Worm (Caenorhabditis elegans) whole organism, early embryonic: ENCODE results near the gene C43F9.5.

Experiments used
- B0310.2 ChIP-seq: sonication (generic microtip); optimal IDR thresholded peaks from 2 replicates; lab custom pipeline; 2016; ENCODE audit warnings: mild to moderate bottlenecking, missing genetic modification characterization, missing compliant biosample characterization
- F13C5.2 ChIP-seq: sonication (generic microtip); optimal IDR thresholded peaks from 2 replicates; lab custom pipeline; 2017; ENCODE audit warnings: mild to moderate bottlenecking, missing genetic modification characterization, inconsistent platforms, missing compliant biosample characterization
- aly-1 ChIP-seq: sonication (generic microtip); optimal IDR thresholded peaks from 2 replicates; lab custom pipeline; 2016; ENCODE audit warnings: missing genetic modification characterization, missing compliant biosample characterization
- ama-1 ChIP-seq: fragments of 150-350 bp; optimal IDR thresholded peaks from 2 replicates; lab custom pipeline; 2014
- ceh-13 ChIP-seq: fragments of 200-800 bp; sonication (Bioruptor generic); optimal IDR thresholded peaks from 2 replicates; lab custom pipeline; 2018; ENCODE audit warnings: mild to moderate bottlenecking, missing genetic modification characterization, missing compliant biosample characterization
- ceh-36 ChIP-seq: sonication (generic microtip); optimal IDR thresholded peaks from 2 replicates; lab custom pipeline; 2016; ENCODE audit warnings: missing genetic modification characterization, inconsistent platforms, missing compliant biosample characterization
- ets-7 ChIP-seq: sonication (generic microtip); optimal IDR thresholded peaks from 2 replicates; lab custom pipeline; 2016; ENCODE audit warnings: missing genotype, missing genetic modification characterization, missing compliant biosample characterization
- flt-1 ChIP-seq: fragments of 200-800 bp; sonication (Bioruptor generic); IDR thresholded peaks from 2 replicates; pipeline ENCODE4 v1.3.6; 2022; ENCODE audit warnings: missing genetic modification characterization, missing compliant biosample characterization
- hmbx-1 ChIP-seq: sonication (generic microtip); optimal IDR thresholded peaks from 2 replicates; lab custom pipeline; 2016; ENCODE audit warnings: mild to moderate bottlenecking, missing genetic modification characterization, missing compliant biosample characterization
- hmg-4 ChIP-seq: fragments of 200-800 bp; sonication (Bioruptor generic); optimal IDR thresholded peaks from 2 replicates; lab custom pipeline; 2018; ENCODE audit warnings: mild to moderate bottlenecking, missing genetic modification characterization, missing compliant biosample characterization
- hnd-1 ChIP-seq: sonication (generic microtip); optimal IDR thresholded peaks from 2 replicates; lab custom pipeline; 2016; ENCODE audit warnings: missing genetic modification characterization, missing compliant biosample characterization
- pes-1 ChIP-seq: fragments of 200-800 bp; sonication (Bioruptor generic); IDR thresholded peaks from 2 replicates; pipeline ENCODE4 v1.3.6; 2022; ENCODE audit warnings: missing genetic modification reagents, missing genetic modification characterization, missing compliant biosample characterization
- scrt-1 ChIP-seq: fragments of 200-800 bp; sonication (Bioruptor generic); IDR thresholded peaks from 2 replicates; pipeline ENCODE4 v1.3.6; 2022; ENCODE audit warnings: missing genetic modification characterization, missing compliant biosample characterization
- sea-1 ChIP-seq: fragments of 200-800 bp; sonication (Bioruptor generic); conservative IDR thresholded peaks from 2 replicates; pipeline ENCODE4 v1.3.6; 2022; ENCODE audit warnings: missing genetic modification characterization, missing compliant biosample characterization
- tbx-11 ChIP-seq: fragments of 200-800 bp; sonication (Bioruptor generic); IDR thresholded peaks from 2 replicates; pipeline ENCODE4 v1.3.6; 2022; ENCODE audit warnings: missing genetic modification characterization, missing compliant biosample characterization
- tbx-37 ChIP-seq: fragments of 200-800 bp; sonication (Bioruptor generic); conservative IDR thresholded peaks from 2 replicates; pipeline ENCODE4 v1.3.6; 2022; ENCODE audit warnings: missing genetic modification reagents, missing genetic modification characterization, missing compliant biosample characterization
- tra-4 ChIP-seq: sonication (generic microtip); optimal IDR thresholded peaks from 2 replicates; lab custom pipeline; 2017; ENCODE audit warnings: missing genetic modification characterization, missing compliant biosample characterization

The C43F9.5 gene

DNA sequence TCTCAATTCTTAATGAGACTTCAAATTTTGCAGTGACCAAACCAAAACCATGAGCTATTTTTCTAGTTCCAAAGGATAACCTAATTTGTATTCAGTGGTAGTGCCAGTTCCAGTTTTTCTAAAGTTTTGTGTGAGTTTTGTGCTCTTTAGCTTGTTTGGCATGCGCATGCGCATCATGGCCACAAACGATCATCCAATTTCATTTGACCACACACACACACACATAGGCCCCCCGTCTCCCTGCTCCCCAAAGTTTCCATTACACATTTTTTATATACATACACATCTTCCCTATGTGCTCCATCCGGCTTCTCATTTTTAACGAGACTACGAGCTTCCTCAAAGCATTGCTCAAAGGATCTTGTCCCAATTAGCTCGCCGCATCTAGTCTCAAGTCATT, 16.1 kb downstream of the C43F9.5 start:
- TF ChIP-seq aly-1 (tag; lab: Kevin White, UChicago) (no peak), F13C5.2 (tag; lab: Kevin White, UChicago) (no peak), B0310.2 (tag; lab: Kevin White, UChicago) (no peak), pes-1 (no peak), hmg-4 (no peak), ceh-13 (GFP tag; lab: Kevin White, UChicago) (no peak), ets-7 (tag; lab: Kevin White, UChicago) (no peak)

DNA sequence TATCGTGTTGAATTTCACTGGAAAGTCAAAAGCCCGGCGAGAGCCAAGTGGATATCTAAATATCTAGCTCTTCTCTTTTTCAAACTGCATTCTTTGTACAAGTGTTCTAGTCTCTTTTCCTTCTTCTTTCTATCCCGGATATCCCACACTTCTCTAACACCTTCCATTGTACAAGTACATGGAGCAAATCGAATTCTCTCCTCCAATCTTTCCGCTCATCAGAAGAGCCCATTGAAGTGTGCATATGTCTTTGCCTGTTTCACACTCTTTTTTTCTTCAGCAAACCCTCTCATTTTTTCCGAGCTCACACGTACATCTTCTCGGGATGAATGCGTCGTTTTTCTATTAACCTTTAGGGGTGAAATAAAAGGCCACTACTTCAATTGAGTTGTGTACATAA, 17.1 kb downstream of the C43F9.5 start:
- TF ChIP-seq aly-1 (tag; lab: Kevin White, UChicago) (no peak), pes-1 (no peak), sea-1 (GFP tag; lab: Robert Waterston, UW) (no peak), hnd-1 (no peak), ceh-36 (no peak), tbx-11 (no peak), ets-7 (tag; lab: Kevin White, UChicago) (no peak), ama-1 (lab: Kevin White, UChicago) (no peak)

DNA sequence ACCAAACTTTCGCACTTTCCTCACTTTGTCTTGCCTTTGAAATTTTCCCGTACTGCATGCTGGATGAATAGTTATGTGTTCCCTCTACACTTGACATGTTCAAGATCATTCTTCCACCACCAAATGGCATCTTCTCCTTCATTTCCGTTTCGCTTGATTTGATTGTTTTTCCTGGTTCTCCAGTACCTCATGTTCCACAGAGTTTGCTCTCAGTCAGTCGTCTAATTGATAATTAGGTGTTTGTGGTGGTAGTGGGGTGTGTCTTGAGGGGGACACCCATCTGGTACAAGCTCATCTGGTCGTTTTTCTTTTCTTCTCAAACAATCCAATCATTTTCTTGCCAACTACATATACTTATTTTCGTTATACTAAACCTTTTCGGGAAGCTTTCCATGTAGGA, 19.5 kb downstream of the C43F9.5 start:
- TF ChIP-seq pes-1 (no peak), aly-1 (tag; lab: Kevin White, UChicago) (no peak), ets-7 (tag; lab: Kevin White, UChicago) (no peak), tbx-37 (GFP tag; lab: Robert Waterston, UW) (no peak), F13C5.2 (tag; lab: Kevin White, UChicago) (no peak), ama-1 (lab: Kevin White, UChicago) (no peak), flt-1 (GFP tag; lab: Robert Waterston, UW) (no peak), hmg-4 (no peak), sea-1 (GFP tag; lab: Robert Waterston, UW) (no peak), hnd-1 (no peak), tra-4 (tag; lab: Kevin White, UChicago) (no peak)

DNA sequence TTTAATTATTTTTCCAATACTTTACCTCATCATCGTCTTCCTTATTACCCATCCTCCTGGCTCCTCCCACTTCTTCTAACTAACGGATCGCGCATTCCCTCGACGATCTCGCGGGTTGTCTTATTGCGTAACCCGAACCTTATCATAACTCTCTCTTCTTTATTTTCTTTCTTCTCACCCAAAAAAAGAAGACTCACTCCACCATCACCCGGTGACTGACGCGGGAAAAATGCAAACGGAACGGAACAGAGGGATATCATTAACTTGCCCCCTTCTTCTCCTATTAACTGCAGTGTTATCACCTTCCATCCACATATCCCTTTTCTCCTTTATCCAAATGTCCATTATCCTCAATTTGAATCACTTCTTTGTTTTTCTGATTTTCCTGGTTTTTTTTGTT, 20.5 kb downstream of the C43F9.5 start:
- TF ChIP-seq ets-7 (tag; lab: Kevin White, UChicago), result no peak
- no peak for TF ChIP-seq hmbx-1
- no peak for TF ChIP-seq pes-1
- TF ChIP-seq tbx-11, result no peak
- no peak for TF ChIP-seq ceh-36
- no peak for TF ChIP-seq scrt-1 (GFP tag; lab: Robert Waterston, UW)
- no peak for TF ChIP-seq ama-1 (lab: Kevin White, UChicago)
- no peak for TF ChIP-seq aly-1 (tag; lab: Kevin White, UChicago)
- no peak for TF ChIP-seq F13C5.2 (tag; lab: Kevin White, UChicago)
- TF ChIP-seq sea-1 (GFP tag; lab: Robert Waterston, UW), result no peak
- no peak for TF ChIP-seq flt-1 (GFP tag; lab: Robert Waterston, UW)
- no peak for TF ChIP-seq tra-4 (tag; lab: Kevin White, UChicago)
- no peak for TF ChIP-seq B0310.2 (tag; lab: Kevin White, UChicago)
- TF ChIP-seq hmg-4, result no peak
- no peak for TF ChIP-seq tbx-37 (GFP tag; lab: Robert Waterston, UW)
- no peak for TF ChIP-seq hnd-1
- no peak for TF ChIP-seq ceh-13 (GFP tag; lab: Kevin White, UChicago)

DNA sequence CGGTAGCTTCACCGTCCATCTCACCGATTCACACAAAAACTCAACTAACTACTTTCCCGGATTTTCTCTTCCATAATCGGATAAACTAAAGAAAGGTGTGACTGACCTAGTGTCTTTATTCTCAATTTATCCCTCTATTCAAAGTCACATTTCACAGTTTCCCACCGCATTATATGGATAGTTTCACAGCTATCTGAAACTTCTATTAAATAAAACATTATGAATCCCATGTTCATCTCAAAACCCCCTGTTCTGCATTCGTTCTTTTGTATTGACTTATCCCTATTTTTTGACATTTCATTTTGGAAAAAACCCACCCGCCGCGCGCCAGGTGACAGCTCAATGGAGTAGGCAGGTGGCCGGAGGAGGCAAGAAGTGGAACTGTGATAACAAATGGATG, 22.7 kb downstream of the C43F9.5 start:
- TF ChIP-seq tbx-11, result no peak

DNA sequence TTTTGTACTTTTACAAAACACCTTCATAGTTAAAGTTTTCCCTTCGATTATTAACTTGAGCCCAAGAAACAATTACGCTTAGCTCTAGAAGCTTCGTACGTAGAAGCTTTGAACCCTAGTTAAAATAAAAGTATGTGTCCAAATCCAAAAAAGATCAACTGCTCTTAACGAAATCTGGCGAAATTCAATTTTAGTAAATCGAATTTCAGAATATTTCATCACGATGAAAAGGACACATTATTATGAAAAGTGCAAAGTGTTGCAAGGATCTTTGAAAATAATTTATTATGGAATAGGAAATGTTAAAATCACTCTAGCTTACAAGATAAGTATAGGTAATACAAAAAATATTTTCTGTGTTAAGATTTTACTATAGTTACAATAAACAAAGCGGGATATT, 25.3 kb downstream of the C43F9.5 start:
- TF ChIP-seq flt-1 (GFP tag; lab: Robert Waterston, UW), result no peak
- no peak for TF ChIP-seq ama-1 (lab: Kevin White, UChicago)
- TF ChIP-seq scrt-1 (GFP tag; lab: Robert Waterston, UW), result no peak
- TF ChIP-seq B0310.2 (tag; lab: Kevin White, UChicago), result no peak
- no peak for TF ChIP-seq ets-7 (tag; lab: Kevin White, UChicago)
- TF ChIP-seq tra-4 (tag; lab: Kevin White, UChicago), result no peak
- no peak for TF ChIP-seq tbx-11
- TF ChIP-seq F13C5.2 (tag; lab: Kevin White, UChicago), result no peak
- no peak for TF ChIP-seq hmbx-1
- no peak for TF ChIP-seq tbx-37 (GFP tag; lab: Robert Waterston, UW)
- no peak for TF ChIP-seq ceh-36
- TF ChIP-seq aly-1 (tag; lab: Kevin White, UChicago), result no peak
- no peak for TF ChIP-seq hmg-4
- TF ChIP-seq ceh-13 (GFP tag; lab: Kevin White, UChicago), result no peak
- no peak for TF ChIP-seq hnd-1
- TF ChIP-seq pes-1, result no peak
- no peak for TF ChIP-seq sea-1 (GFP tag; lab: Robert Waterston, UW)

DNA sequence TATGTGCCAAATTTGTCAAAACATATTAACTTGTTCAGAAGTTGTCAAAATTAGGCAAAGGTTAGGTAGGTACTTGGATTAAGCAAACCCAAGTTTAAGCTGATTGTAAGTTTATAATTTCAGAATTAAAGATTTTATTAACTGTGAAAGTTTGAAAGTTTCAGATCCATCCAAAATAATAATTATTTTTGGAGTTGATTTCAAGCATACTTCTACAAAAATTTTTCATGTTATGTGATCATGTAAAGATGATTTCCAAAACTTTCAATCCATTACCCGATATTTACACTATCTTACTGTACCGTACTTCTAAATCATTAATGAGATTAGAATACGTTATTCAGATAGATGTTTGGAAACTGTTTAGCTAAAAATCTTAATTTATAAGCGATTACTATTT, 25.9 kb downstream of the C43F9.5 start:
- no peak for TF ChIP-seq hnd-1
- no peak for TF ChIP-seq hmg-4
- no peak for TF ChIP-seq hmbx-1
- no peak for TF ChIP-seq ceh-36
- no peak for TF ChIP-seq F13C5.2 (tag; lab: Kevin White, UChicago)
- TF ChIP-seq pes-1, result no peak
- TF ChIP-seq B0310.2 (tag; lab: Kevin White, UChicago), result no peak
- TF ChIP-seq ceh-13 (GFP tag; lab: Kevin White, UChicago), result no peak
- TF ChIP-seq tra-4 (tag; lab: Kevin White, UChicago), result no peak
- no peak for TF ChIP-seq tbx-11
- TF ChIP-seq scrt-1 (GFP tag; lab: Robert Waterston, UW), result no peak
- TF ChIP-seq tbx-37 (GFP tag; lab: Robert Waterston, UW), result no peak
- TF ChIP-seq ets-7 (tag; lab: Kevin White, UChicago), result no peak
- TF ChIP-seq aly-1 (tag; lab: Kevin White, UChicago), result no peak
- no peak for TF ChIP-seq sea-1 (GFP tag; lab: Robert Waterston, UW)
- TF ChIP-seq flt-1 (GFP tag; lab: Robert Waterston, UW), result no peak
- TF ChIP-seq ama-1 (lab: Kevin White, UChicago), result no peak

DNA sequence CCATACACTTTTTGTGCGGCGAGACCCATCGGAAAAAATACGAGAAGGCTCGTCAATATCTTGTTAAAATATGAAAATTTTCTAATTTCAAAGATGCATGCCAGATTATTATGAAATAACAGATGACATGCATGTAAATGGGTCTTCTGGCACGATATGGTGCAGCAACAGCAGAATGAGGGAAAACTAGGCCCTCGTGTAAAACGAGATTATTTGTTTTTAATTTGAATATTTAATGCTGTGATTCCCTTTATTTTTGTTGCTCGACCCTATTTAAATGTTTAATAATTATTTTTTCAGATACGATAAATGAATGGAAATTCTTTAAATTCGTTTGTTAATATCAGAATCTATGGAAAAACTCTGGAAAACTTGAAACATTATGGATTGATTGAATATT, 28.9 kb downstream of the C43F9.5 start, which contains the start of gene him-8:
Gene him-8, plus strand, starts transcription at position 301 of the 400 bp plus-strand sequence.
- no peak for TF ChIP-seq tbx-37 (GFP tag; lab: Robert Waterston, UW)
